Worm (Caenorhabditis elegans): ENCODE data around the gene F19G12.11.

The F19G12.11 gene

ce11 chrX:1471232-1471631, 44.9 kb upstream of the F19G12.11 start:
- TF ChIP-seq Y75B8A.6 (GFP tag; IDR thresholded peaks at IDR 0.05), result no peak
- 0 out of 2 replicates have a peak, but pooled peaks have one; percentile 38 for TF ChIP-seq egl-43 (GFP tag; IDR thresholded peaks at IDR 0.05)

DNA sequence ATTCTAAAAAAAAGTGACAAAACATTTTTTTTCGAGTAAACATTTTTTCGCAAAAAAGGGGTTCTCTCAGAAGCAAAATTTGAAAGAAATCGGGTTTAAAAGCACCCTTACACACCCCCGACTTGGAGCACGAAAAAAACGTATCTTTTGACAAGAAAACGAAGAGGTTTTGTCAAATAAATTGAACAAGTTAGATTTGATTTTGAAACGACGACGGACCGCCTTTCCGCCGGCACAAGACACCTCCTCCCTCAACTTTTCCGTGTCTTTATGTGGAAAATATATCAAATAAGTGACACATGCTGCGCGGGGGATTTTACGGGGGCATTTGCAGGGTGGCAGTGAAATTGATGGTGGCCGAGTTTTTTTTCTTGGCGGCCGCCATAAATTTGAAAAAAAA, 41.7 kb upstream of the F19G12.11 start:
- TF ChIP-seq ZK337.2 (GFP tag; IDR thresholded peaks at IDR 0.05), result 0 out of 2 replicates have a peak, but pooled peaks have one; percentile 11
- peak; percentile 73 for TF ChIP-seq fkh-10 (GFP tag; optimal IDR thresholded peaks at IDR 0.05)
- no peak for TF ChIP-seq rbr-2 (tag; optimal IDR thresholded peaks at IDR 0.05)
- no peak for TF ChIP-seq nhr-48 (tag; optimal IDR thresholded peaks at IDR 0.05)
- no peak for TF ChIP-seq lin-38 (GFP tag; IDR thresholded peaks at IDR 0.05)

DNA sequence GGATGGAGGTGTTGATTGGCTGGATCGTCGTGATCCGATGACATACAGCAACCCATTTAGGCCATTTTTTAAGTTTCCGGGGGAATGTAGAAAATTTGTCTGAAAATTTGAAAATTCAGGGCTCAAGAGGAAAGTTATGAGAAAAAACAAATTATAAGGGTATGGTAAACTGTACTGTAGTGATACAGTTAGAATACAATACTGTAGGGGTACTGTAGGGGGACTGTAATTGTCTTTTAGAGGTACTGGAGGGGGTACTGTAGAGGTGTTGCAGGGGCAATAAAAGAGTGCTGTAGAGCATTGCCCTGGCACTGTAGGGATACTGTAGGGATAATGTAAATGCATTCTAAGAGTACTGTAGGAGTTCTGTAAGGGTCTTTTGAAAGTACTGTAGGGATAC, 38.4 kb upstream of the F19G12.11 start, which contains the start of gene D1005.6:
D1005.6 (minus strand) TSS at position 101 of the 400 bp plus-strand sequence.
- TF ChIP-seq daf-16 (GFP tag; optimal IDR thresholded peaks at IDR 0.05), result no peak
- no peak for TF ChIP-seq daf-16 (tag; optimal IDR thresholded peaks at IDR 0.05)
- TF ChIP-seq zip-11 (GFP tag; IDR thresholded peaks at IDR 0.05), result no peak
- no peak for TF ChIP-seq mxl-2 (GFP tag; conservative IDR thresholded peaks at IDR 0.05)
- TF ChIP-seq nhr-237 (tag; optimal IDR thresholded peaks at IDR 0.05), result no peak
- no peak for TF ChIP-seq nhr-42 (GFP tag; IDR thresholded peaks at IDR 0.05)
- TF ChIP-seq T26A8.4 (GFP tag; IDR thresholded peaks at IDR 0.05), result no peak
- no peak for TF ChIP-seq lin-38 (GFP tag; IDR thresholded peaks at IDR 0.05)
- no peak for TF ChIP-seq Y48G9A.11 (GFP tag; IDR thresholded peaks at IDR 0.05)
- TF ChIP-seq mdl-1 (tag; optimal IDR thresholded peaks at IDR 0.05), result no peak
- no peak for TF ChIP-seq spr-1 (tag; optimal IDR thresholded peaks at IDR 0.05)
- no peak for TF ChIP-seq dve-1 (tag; optimal IDR thresholded peaks at IDR 0.05; ENCODE audit: insufficient read depth)
- TF ChIP-seq nhr-48 (tag; optimal IDR thresholded peaks at IDR 0.05), result no peak
- no peak for TF ChIP-seq F37D6.2 (tag; optimal IDR thresholded peaks at IDR 0.05)
- no peak for TF ChIP-seq ceh-20 (GFP tag; IDR thresholded peaks at IDR 0.05)
- TF ChIP-seq madf-9 (GFP tag; conservative IDR thresholded peaks at IDR 0.05), result no peak
- no peak for TF ChIP-seq set-16 (GFP tag; IDR thresholded peaks at IDR 0.05)
- TF ChIP-seq mep-1 (tag; optimal IDR thresholded peaks at IDR 0.05), result no peak

- TF ChIP-seq daf-16 (GFP tag; optimal IDR thresholded peaks at IDR 0.05), result no peak
- peak; percentile 58 for TF ChIP-seq daf-16 (tag; optimal IDR thresholded peaks at IDR 0.05)
- no peak for TF ChIP-seq jun-1 (tag; optimal IDR thresholded peaks at IDR 0.05)
These were observed 33.4 kb upstream of the F19G12.11 start for ce11 chrX:1459756-1460155.

DNA sequence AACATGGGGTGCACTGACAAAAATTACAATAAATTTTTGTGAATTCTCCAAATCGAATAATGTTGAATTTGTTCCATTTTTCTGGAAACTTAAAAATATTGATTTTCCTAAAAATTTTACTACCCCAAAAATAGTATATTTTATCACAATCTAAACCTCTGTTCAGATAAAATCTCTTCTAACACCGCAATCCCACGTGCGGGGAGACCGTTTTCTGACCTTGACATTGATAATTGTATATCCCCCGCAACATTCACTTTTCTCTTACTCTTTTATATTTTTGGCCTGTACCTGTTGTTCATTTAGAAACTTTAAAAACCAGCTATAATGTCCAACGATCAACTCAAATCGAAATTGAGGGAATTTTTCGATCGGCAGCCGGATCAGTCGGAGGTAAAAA, 32.5 kb upstream of the F19G12.11 start, which contains the start of gene D1005.2:
D1005.2 (plus strand) TSS at position 230 of the 400 bp plus-strand sequence.
- peak in 1 of 2 experiments; percentile 64 for TF ChIP-seq mdl-1 (tag; optimal IDR thresholded peaks at IDR 0.05)
- TF ChIP-seq mxl-3 (GFP tag; optimal IDR thresholded peaks at IDR 0.05), result peak; percentile 35
- TF ChIP-seq nhr-28 (tag; optimal IDR thresholded peaks at IDR 0.05), result peak; percentile 40
- no peak for TF ChIP-seq vab-7 (GFP tag; IDR thresholded peaks at IDR 0.05)

DNA sequence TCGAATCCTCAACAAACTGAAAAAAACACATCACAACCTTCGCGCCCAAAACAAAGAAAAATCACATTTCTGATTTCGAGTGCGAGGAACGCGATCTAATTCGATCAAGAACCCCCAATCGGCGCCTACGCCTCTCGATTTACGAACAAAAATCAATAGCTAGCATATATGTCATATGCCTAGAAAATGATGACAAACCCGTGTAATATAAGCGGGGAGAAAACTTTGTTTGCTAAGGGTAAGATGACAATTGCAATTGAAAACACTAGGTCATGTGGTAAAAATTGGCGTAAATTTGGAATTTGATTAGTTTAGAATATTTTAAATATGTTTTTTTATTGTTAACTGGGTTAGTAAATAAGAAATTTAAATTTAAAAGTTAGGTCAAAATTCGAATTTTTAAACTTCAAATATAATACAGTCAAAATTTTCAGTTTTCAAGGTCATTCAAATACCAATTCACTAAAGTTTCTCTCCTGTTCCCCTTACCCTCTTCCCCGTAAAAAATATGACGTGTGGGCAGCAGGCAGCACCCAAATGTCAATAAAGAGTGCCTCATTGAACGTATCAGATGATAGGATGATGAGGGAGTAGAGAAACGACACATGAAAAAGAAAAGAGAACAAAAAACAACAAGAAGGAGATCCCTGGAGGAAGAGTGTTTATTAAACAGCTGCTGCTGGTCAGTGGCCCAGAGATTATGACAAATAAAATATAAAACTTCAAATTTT, 30.2 kb upstream of the F19G12.11 start:
- peak; percentile 51 for TF ChIP-seq dmd-6 (GFP tag; IDR thresholded peaks at IDR 0.05)
- peak; percentile 49 for TF ChIP-seq lin-13 (GFP tag; optimal IDR thresholded peaks at IDR 0.05)
- TF ChIP-seq lsy-2 (tag; optimal IDR thresholded peaks at IDR 0.05), result peak; percentile 39 to 62
- peak; percentile 64 for TF ChIP-seq dve-1 (tag; optimal IDR thresholded peaks at IDR 0.05; ENCODE audit: insufficient read depth)
- peak; percentile 57 for TF ChIP-seq nhr-77 (tag; optimal IDR thresholded peaks at IDR 0.05)
- TF ChIP-seq hlh-30 (tag; optimal IDR thresholded peaks at IDR 0.05; ENCODE audit: insufficient read depth), result peak; percentile 74
- TF ChIP-seq nhr-25 (tag; optimal IDR thresholded peaks at IDR 0.05; ENCODE audit: borderline replicate concordance, insufficient read depth), result peak; percentile 45
- peak in 1 of 2 experiments; percentile 67 for TF ChIP-seq mdl-1 (tag; optimal IDR thresholded peaks at IDR 0.05)
- no peak for TF ChIP-seq dpl-1 (GFP tag; optimal IDR thresholded peaks at IDR 0.05)
- TF ChIP-seq madf-5 (GFP tag; IDR thresholded peaks at IDR 0.05), result no peak
- TF ChIP-seq T20F7.1 (GFP tag; optimal IDR thresholded peaks at IDR 0.05), result peak; percentile 0
- no peak for TF ChIP-seq ceh-62 (tag; optimal IDR thresholded peaks at IDR 0.05)
- no peak for TF ChIP-seq lin-38 (GFP tag; IDR thresholded peaks at IDR 0.05)
- TF ChIP-seq Y5F2A.4 (GFP tag; optimal IDR thresholded peaks at IDR 0.05), result no peak
- TF ChIP-seq ceh-20 (GFP tag; IDR thresholded peaks at IDR 0.05), result 0 out of 2 replicates have a peak, but pooled peaks have one; percentile 42
- peak; percentile 48 for TF ChIP-seq hmg-1.1 (GFP tag; IDR thresholded peaks at IDR 0.05)
- TF ChIP-seq nhr-76 (tag; optimal IDR thresholded peaks at IDR 0.05), result no peak
